Fruit fly (Drosophila melanogaster) whole organism, embryonic: ENCODE results near the gene WRNexo.

Experiments used
- C15 ChIP-seq: fragments of 200-800 bp; sonication (Bioruptor generic); IDR thresholded peaks from 3 replicates; pipeline ENCODE4 v1.3.6; 2022; ENCODE audit warnings: missing biosample characterization, missing genetic modification characterization
- CG11093 ChIP-seq: fragments of 200-800 bp; sonication (Bioruptor generic); IDR thresholded peaks from 3 replicates; pipeline ENCODE4 v1.3.6; 2022; ENCODE audit warnings: missing biosample characterization, missing genetic modification characterization
- CG12391 ChIP-seq: fragments of 200-800 bp; sonication (Bioruptor generic); optimal IDR thresholded peaks from 3 replicates; lab custom pipeline; 2018; ENCODE audit warnings: missing biosample characterization, mild to moderate bottlenecking, missing genetic modification characterization, moderate library complexity
- CG12942 ChIP-seq: fragments of 200-800 bp; sonication (Bioruptor generic); optimal IDR thresholded peaks from 3 replicates; lab custom pipeline; 2016; ENCODE audit warnings: missing biosample characterization, missing genetic modification characterization
- CG14014 ChIP-seq: fragments of 200-800 bp; sonication (Bioruptor generic); IDR thresholded peaks from 2 replicates; pipeline ENCODE4 v1.3.6; 2022; ENCODE audit warnings: missing biosample characterization, missing genetic modification characterization
- CG14860 ChIP-seq: fragments of 200-800 bp; sonication (Bioruptor generic); IDR thresholded peaks from 3 replicates; pipeline ENCODE4 v1.3.6; 2022; ENCODE audit warnings: missing biosample characterization, missing genetic modification characterization; ENCODE audit not compliant: partially characterized antibody
- CG15601 ChIP-seq: fragments of 200-800 bp; sonication (Bioruptor generic); optimal IDR thresholded peaks from 3 replicates; lab custom pipeline; 2019; ENCODE audit warnings: missing biosample characterization, mild to moderate bottlenecking, missing genetic modification characterization, moderate library complexity
- CG1647 ChIP-seq: fragments of 200-800 bp; sonication (Bioruptor generic); optimal IDR thresholded peaks from 3 replicates; lab custom pipeline; 2016; ENCODE audit warnings: missing biosample characterization, missing genetic modification characterization
- CG30403 ChIP-seq: fragments of 200-800 bp; sonication (Bioruptor generic); optimal IDR thresholded peaks from 3 replicates; lab custom pipeline; 2016; ENCODE audit warnings: missing biosample characterization, missing genetic modification characterization
- CG33557 ChIP-seq: fragments of 200-800 bp; sonication (Bioruptor generic); optimal IDR thresholded peaks from 2 replicates; lab custom pipeline; 2019; ENCODE audit warnings: missing biosample characterization, mild to moderate bottlenecking, missing genetic modification characterization, moderate library complexity
- CG3838 ChIP-seq: fragments of 200-800 bp; sonication (Bioruptor generic); optimal IDR thresholded peaks from 3 replicates; lab custom pipeline; 2016; ENCODE audit warnings: missing biosample characterization, missing genetic modification characterization
- CG6272 ChIP-seq: fragments of 200-800 bp; sonication (Bioruptor generic); IDR thresholded peaks from 2 replicates; pipeline ENCODE4 v1.3.6; 2022; ENCODE audit warnings: missing biosample characterization, missing genetic modification characterization
- CG7372 ChIP-seq: fragments of 200-800 bp; sonication (Bioruptor generic); IDR thresholded peaks from 2 replicates; pipeline ENCODE4 v1.3.6; 2022; ENCODE audit warnings: missing biosample characterization, missing genetic modification characterization
- CG7963 ChIP-seq: fragments of 200-800 bp; sonication (Bioruptor generic); IDR thresholded peaks from 3 replicates; pipeline ENCODE4 v1.3.6; 2022; ENCODE audit warnings: missing biosample characterization, missing genetic modification characterization; ENCODE audit not compliant: partially characterized antibody
- CG9215 ChIP-seq: fragments of 200-800 bp; sonication (Bioruptor generic); IDR thresholded peaks from 2 replicates; pipeline ENCODE4 v1.3.6; 2022; ENCODE audit warnings: missing biosample characterization, missing genetic modification characterization
- CG9876 ChIP-seq: fragments of 200-800 bp; sonication (Bioruptor generic); optimal IDR thresholded peaks from 2 replicates; lab custom pipeline; 2016; ENCODE audit warnings: missing biosample characterization, missing genetic modification characterization
- Drgx ChIP-seq: fragments of 200-800 bp; sonication (Bioruptor generic); IDR thresholded peaks from 2 replicates; pipeline ENCODE4 v1.3.6; 2022; ENCODE audit warnings: missing biosample characterization, missing genetic modification characterization
- Ets65A ChIP-seq: fragments of 200-800 bp; sonication (Bioruptor generic); peaks from one replicate; lab custom pipeline; 2016; ENCODE audit warnings: missing biosample characterization, missing genetic modification characterization
- Fer1 ChIP-seq: fragments of 200-800 bp; sonication (Bioruptor generic); optimal IDR thresholded peaks from 2 replicates; lab custom pipeline; 2017; ENCODE audit warnings: missing biosample characterization, mild to moderate bottlenecking, missing genetic modification characterization
- Hmr ChIP-seq: fragments of 200-800 bp; sonication (Bioruptor generic); optimal IDR thresholded peaks from 3 replicates; lab custom pipeline; 2017; ENCODE audit warnings: mild to moderate bottlenecking, missing biosample characterization, missing genetic modification reagents, missing genetic modification characterization
- Lpt ChIP-seq: fragments of >200 bp; optimal IDR thresholded peaks from 2 replicates; lab custom pipeline; 2018; ENCODE audit warnings: missing biosample characterization, missing genetic modification characterization
- Sry-β ChIP-seq: fragments of 200-800 bp; sonication (Bioruptor generic); optimal IDR thresholded peaks from 2 replicates; lab custom pipeline; 2018; ENCODE audit warnings: missing biosample characterization, mild to moderate bottlenecking, missing genetic modification characterization, moderate library complexity
- aop ChIP-seq: fragments of 200-800 bp; sonication (Bioruptor generic); IDR thresholded peaks from 2 replicates; pipeline ENCODE4 v1.3.6; 2022; ENCODE audit warnings: missing biosample characterization, missing genetic modification characterization
- bowl ChIP-seq: fragments of 200-800 bp; sonication (Bioruptor generic); IDR thresholded peaks from 2 replicates; pipeline ENCODE4 v1.3.6; 2022; ENCODE audit warnings: missing biosample characterization, missing genetic modification characterization
- cg ChIP-seq: fragments of 200-800 bp; sonication (Bioruptor generic); optimal IDR thresholded peaks from 3 replicates; lab custom pipeline; 2019; ENCODE audit warnings: missing biosample characterization, mild to moderate bottlenecking, missing genetic modification characterization, moderate library complexity
- cwo ChIP-seq: fragments of 200-800 bp; sonication (Bioruptor generic); optimal IDR thresholded peaks from 3 replicates; lab custom pipeline; 2017; ENCODE audit warnings: missing biosample characterization, missing genetic modification characterization, mild to moderate bottlenecking, moderate library complexity, missing genetic modification reagents
- dimm ChIP-seq: fragments of 200-800 bp; sonication (Bioruptor generic); IDR thresholded peaks from 2 replicates; pipeline ENCODE4 v1.3.6; 2022; ENCODE audit warnings: missing biosample characterization, missing genetic modification characterization
- dysf ChIP-seq: fragments of 200-800 bp; sonication (Bioruptor generic); IDR thresholded peaks from 3 replicates; pipeline ENCODE4 v1.3.6; 2022; ENCODE audit warnings: missing biosample characterization, missing genetic modification characterization
- fd102C ChIP-seq: fragments of 200-800 bp; sonication (Bioruptor generic); optimal IDR thresholded peaks from 2 replicates; lab custom pipeline; 2018; ENCODE audit warnings: missing biosample characterization, mild to moderate bottlenecking, missing genetic modification characterization, moderate library complexity
- fu2 ChIP-seq: fragments of 200-800 bp; sonication (Bioruptor generic); optimal IDR thresholded peaks from 2 replicates; lab custom pipeline; 2016; ENCODE audit warnings: missing biosample characterization, missing genetic modification characterization
- gcm2 ChIP-seq: fragments of 200-800 bp; sonication (Bioruptor generic); optimal IDR thresholded peaks from 2 replicates; lab custom pipeline; 2016; ENCODE audit warnings: missing biosample characterization, missing genetic modification characterization
- gfzf ChIP-seq: fragments of 200-800 bp; sonication (Bioruptor generic); optimal IDR thresholded peaks from 2 replicates; lab custom pipeline; 2016; ENCODE audit warnings: missing biosample characterization, mild to moderate bottlenecking, missing genetic modification characterization, moderate library complexity
- insv ChIP-seq, 2 experiments: fragments of 200-800 bp; sonication (Bioruptor generic); optimal IDR thresholded peaks; 3 replicates each; lab custom pipeline; 2016 to 2018; ENCODE audit warnings: missing biosample characterization in 2 of 2, missing genetic modification characterization in 2 of 2
- nerfin-2 ChIP-seq: fragments of 200-800 bp; sonication (Bioruptor generic); IDR thresholded peaks from 2 replicates; pipeline ENCODE4 v1.3.6; 2022; ENCODE audit warnings: missing biosample characterization, missing genetic modification characterization; ENCODE audit not compliant: partially characterized antibody
- nmo ChIP-seq: fragments of 200-800 bp; sonication (Bioruptor generic); optimal IDR thresholded peaks from 2 replicates; lab custom pipeline; 2018; ENCODE audit warnings: missing biosample characterization, mild to moderate bottlenecking, missing genetic modification characterization, moderate library complexity
- pzg ChIP-seq: fragments of 200-800 bp; sonication (Bioruptor generic); optimal IDR thresholded peaks from 3 replicates; lab custom pipeline; 2018; ENCODE audit warnings: missing biosample characterization, mild to moderate bottlenecking, missing genetic modification characterization, moderate library complexity
- ranshi ChIP-seq: fragments of 200-800 bp; sonication (Bioruptor generic); IDR thresholded peaks from 2 replicates; pipeline ENCODE4 v1.3.6; 2022; ENCODE audit warnings: missing biosample characterization, missing genetic modification characterization
- row ChIP-seq: fragments of 200-800 bp; sonication (Bioruptor generic); IDR thresholded peaks from 3 replicates; pipeline ENCODE4 v1.3.6; 2022; ENCODE audit warnings: missing biosample characterization, missing genetic modification characterization
- sc ChIP-seq, 3 experiments: fragments of >200 bp in 2 of 3; fragments of 200-800 bp in 1 of 3; sonication (Bioruptor generic) in 1 of 3; optimal IDR thresholded peaks; 2 replicates in 2 of 3; 3 replicates in 1 of 3; lab custom pipeline; 2017; ENCODE audit warnings: mild to moderate bottlenecking in 1 of 3, missing biosample characterization in 1 of 3, missing genetic modification characterization in 1 of 3, missing genetic modification reagents in 1 of 3
- sens ChIP-seq: fragments of 200-800 bp; sonication (Bioruptor generic); peaks from one replicate; lab custom pipeline; 2016; ENCODE audit warnings: missing biosample characterization, missing genetic modification characterization
- wdn ChIP-seq: fragments of 200-800 bp; sonication (Bioruptor generic); IDR thresholded peaks from 2 replicates; pipeline ENCODE4 v1.3.6; 2022; ENCODE audit warnings: missing biosample characterization, missing genetic modification characterization

The WRNexo gene

dm6 chr3R:18360630-18361260, 5.2 kb downstream of the WRNexo start, which contains the start of gene CG15803 (continued):
- TF ChIP-seq cg (GFP tag; lab: Kevin White, UChicago) (no peak), CG12942 (no peak), sc (optimal IDR thresholded peaks at IDR 0.05; lab: Kevin White, UChicago) (no peak), sc (GFP tag; optimal IDR thresholded peaks at IDR 0.05; lab: Kevin White, UChicago) (no peak), wdn (GFP tag; lab: Robert Waterston, UW) (no peak), CG30403 (GFP tag; lab: Kevin White, UChicago) (peak; percentile 18), CG9876 (GFP tag; lab: Kevin White, UChicago) (no peak), CG3838 (no peak), CG6272 (GFP tag; lab: Robert Waterston, UW) (no peak), ranshi (no peak), nerfin-2 (GFP tag; lab: Robert Waterston, UW) (no peak), CG33557 (GFP tag; lab: Kevin White, UChicago) (no peak), Lpt (GFP tag; lab: Kevin White, UChicago) (no peak), dysf (GFP tag; lab: Robert Waterston, UW) (no peak), Sry-β (GFP tag; lab: Kevin White, UChicago) (no peak), fu2 (GFP tag; lab: Kevin White, UChicago) (no peak), pzg (GFP tag; lab: Kevin White, UChicago) (no peak), Hmr (peak; percentile 25), dimm (GFP tag; lab: Robert Waterston, UW) (no peak), CG12391 (tag; lab: Kevin White, UChicago) (peak; percentile 5), gcm2 (GFP tag; lab: Kevin White, UChicago) (no peak), C15 (GFP tag; lab: Robert Waterston, UW) (no peak), Drgx (GFP tag; lab: Robert Waterston, UW) (no peak), CG14860 (GFP tag; lab: Robert Waterston, UW) (no peak), aop (GFP tag; lab: Robert Waterston, UW) (no peak), row (GFP tag; lab: Robert Waterston, UW) (peak; percentile 55; the same call in 2 of the 3 replicates), nmo (no peak), gfzf (GFP tag; lab: Kevin White, UChicago) (no peak), Fer1 (GFP tag; lab: Kevin White, UChicago) (peak; percentile 6), insv (GFP tag; optimal IDR thresholded peaks at IDR 0.05; lab: Kevin White, UChicago) (no peak), cwo (GFP tag; lab: Kevin White, UChicago) (no peak), CG9215 (no peak), CG14014 (GFP tag; lab: Robert Waterston, UW) (no peak), CG1647 (GFP tag; lab: Kevin White, UChicago) (no peak), bowl (GFP tag; lab: Robert Waterston, UW) (no peak), CG7963 (GFP tag; lab: Robert Waterston, UW) (no peak), sens (no peak), fd102C (GFP tag; lab: Kevin White, UChicago) (no peak)

- no peak for TF ChIP-seq cg (GFP tag; lab: Kevin White, UChicago)
- TF ChIP-seq CG7372 (GFP tag; lab: Robert Waterston, UW) = peak; percentile 78
- TF ChIP-seq Ets65A (GFP tag; lab: Kevin White, UChicago) = peak; percentile 60
- TF ChIP-seq CG15601 (tag; lab: Kevin White, UChicago) = no peak
- TF ChIP-seq CG11093 = 0 out of 3 replicates have a peak, but pooled peaks have one; percentile 27
Measured at dm6 chr3R:18355781-18356180, 10.2 kb downstream of the WRNexo start.
